Fruit fly (Drosophila melanogaster) ovary, adult (tissue): ENCODE results near the gene CCT7.

Experiments used
- CG17801 ChIP-seq: fragments of 200-800 bp; optimal IDR thresholded peaks from 2 replicates; lab custom pipeline; 2019; ENCODE audit warnings: missing biosample characterization, mild to moderate bottlenecking, missing genetic modification characterization, moderate library complexity; ENCODE audit not compliant: partially characterized antibody

CCT7 gene

dm6 chr3R:8801126-8801762 lies at the start of gene CCT7, which contains the start of the genes Pif1A and Pif1B:
TSS of gene CCT7 (plus strand) at chr3R:8801564.
TSS of gene Pif1A (minus strand) at chr3R:8801176.
TSS of gene Pif1B (minus strand) at chr3R:8801176.
- TF ChIP-seq CG17801 (GFP tag; lab: Kevin White, UChicago), result no peak

- no peak for TF ChIP-seq CG17801 (GFP tag; lab: Kevin White, UChicago)
Observed at dm6 chr3R:8767998-8768397, 33.4 kb upstream of the CCT7 start, which contains the start of the genes CG34135 and CG11768. TSS of gene CG34135 (minus strand) at chr3R:8768191. TSS of gene CG11768 (minus strand) at chr3R:8768200.

- no peak for TF ChIP-seq CG17801 (GFP tag; lab: Kevin White, UChicago)
Observed at dm6 chr3R:8769094-8769493, 32.3 kb upstream of the CCT7 start, which contains the start of gene CG8236. TSS of gene CG8236 (plus strand) at chr3R:8769394.

dm6 chr3R:8772591-8772990 lies 28.8 kb upstream of the CCT7 start, which contains the start of gene CG13318:
TSS of gene CG13318 (minus strand) at chr3R:8772691.
- no peak for TF ChIP-seq CG17801 (GFP tag; lab: Kevin White, UChicago)

- no peak for TF ChIP-seq CG17801 (GFP tag; lab: Kevin White, UChicago)
Observed at dm6 chr3R:8773135-8773534, 28.2 kb upstream of the CCT7 start, which contains the start of gene CG34301. TSS of gene CG34301 (plus strand) at chr3R:8773435.

- TF ChIP-seq CG17801 (GFP tag; lab: Kevin White, UChicago), result no peak
Observed at dm6 chr3R:8779823-8780222, 21.5 kb upstream of the CCT7 start, which contains the start of gene CG33191. TSS of gene CG33191 (minus strand) at chr3R:8779923.

- no peak for TF ChIP-seq CG17801 (GFP tag; lab: Kevin White, UChicago)
Observed at dm6 chr3R:8780689-8781088, 20.7 kb upstream of the CCT7 start, which contains the start of gene CG33189. TSS of gene CG33189 (minus strand) at chr3R:8780789.

- TF ChIP-seq CG17801 (GFP tag; lab: Kevin White, UChicago), result no peak
Observed at dm6 chr3R:8784788-8785187, 16.6 kb upstream of the CCT7 start.

dm6 chr3R:8785451-8785850 lies 15.9 kb upstream of the CCT7 start:
- no peak for TF ChIP-seq CG17801 (GFP tag; lab: Kevin White, UChicago)

dm6 chr3R:8787538-8788282 lies 13.7 kb upstream of the CCT7 start:
- TF ChIP-seq CG17801 (GFP tag; lab: Kevin White, UChicago), result no peak

dm6 chr3R:8788722-8789400 lies 12.5 kb upstream of the CCT7 start:
- TF ChIP-seq CG17801 (GFP tag; lab: Kevin White, UChicago), result no peak

- TF ChIP-seq CG17801 (GFP tag; lab: Kevin White, UChicago), result no peak
Observed at dm6 chr3R:8792463-8793175, 8.7 kb upstream of the CCT7 start.

dm6 chr3R:8793726-8794125 lies 7.6 kb upstream of the CCT7 start:
- no peak for TF ChIP-seq CG17801 (GFP tag; lab: Kevin White, UChicago)

- no peak for TF ChIP-seq CG17801 (GFP tag; lab: Kevin White, UChicago)
Observed at dm6 chr3R:8794384-8794783, 7.0 kb upstream of the CCT7 start, which contains the start of gene Ir85a. TSS of gene Ir85a (plus strand) at chr3R:8794684.
